Fruit fly (Drosophila melanogaster): ENCODE data around the gene Dhc1.

The Dhc1 gene

dm6 chr3R:9626880-9627401 lies 47.5 kb downstream of the Dhc1 start, which contains the start of the genes CG9427 and CG8319 (continued):
- TF ChIP-seq Antp (GFP tag; optimal IDR thresholded peaks at IDR 0.05) (peak; percentile 2), CG7928 (GFP tag; optimal IDR thresholded peaks at IDR 0.05) (no peak), D19B (GFP tag; optimal IDR thresholded peaks at IDR 0.05) (no peak), grn (GFP tag; optimal IDR thresholded peaks at IDR 0.05) (no peak), sens (GFP tag) (peak; percentile 94), Hr51 (GFP tag; optimal IDR thresholded peaks at IDR 0.05) (peak; percentile 56 to 63), CG11247 (GFP tag; IDR thresholded peaks at IDR 0.05) (peak; percentile 38; the same call in 1 of the 2 replicates), CG7987 (GFP tag; optimal IDR thresholded peaks at IDR 0.05) (no peak), CG2199 (GFP tag; IDR thresholded peaks at IDR 0.05) (no peak), Hr3 (GFP tag; optimal IDR thresholded peaks at IDR 0.05) (peak; percentile 56), Gsc (GFP tag; IDR thresholded peaks at IDR 0.05) (no peak), vvl (GFP tag; IDR thresholded peaks at IDR 0.05) (peak; percentile 66), CG10959 (GFP tag; IDR thresholded peaks at IDR 0.05) (no peak), pnt (GFP tag; optimal IDR thresholded peaks at IDR 0.05) (peak; percentile 0), Dip2 (GFP tag; IDR thresholded peaks at IDR 0.05) (no peak), Rfx (GFP tag; IDR thresholded peaks at IDR 0.05) (peak; percentile 73), CG12942 (GFP tag; optimal IDR thresholded peaks at IDR 0.05) (peak; percentile 61), Ets97D (GFP tag; optimal IDR thresholded peaks at IDR 0.05) (peak; percentile 64), zf30C (GFP tag; optimal IDR thresholded peaks at IDR 0.05) (no peak), CG12071 (GFP tag; optimal IDR thresholded peaks at IDR 0.05) (no peak), amos (GFP tag; IDR thresholded peaks at IDR 0.05; ENCODE audit: partially characterized antibody) (peak; percentile 74), CG9817 (tag; optimal IDR thresholded peaks at IDR 0.05) (peak; percentile 55), Hr39 (optimal IDR thresholded peaks at IDR 0.05) (no peak), hbn (GFP tag; IDR thresholded peaks at IDR 0.05; ENCODE audit: partially characterized antibody) (peak; percentile 86), CG10431 (GFP tag; optimal IDR thresholded peaks at IDR 0.05) (no peak), CG9437 (GFP tag; optimal IDR thresholded peaks at IDR 0.05) (peak; percentile 9), tx (GFP tag; optimal IDR thresholded peaks at IDR 0.05) (peak; percentile 43), sna (GFP tag; IDR thresholded peaks at IDR 0.05; ENCODE audit: partially characterized antibody) (peak; percentile 94), Dek (tag; optimal IDR thresholded peaks at IDR 0.05) (peak; percentile 71), CG18011 (GFP tag; optimal IDR thresholded peaks at IDR 0.05) (peak; percentile 33), CG11093 (GFP tag; IDR thresholded peaks at IDR 0.05) (no peak), caup (GFP tag; optimal IDR thresholded peaks at IDR 0.05; ENCODE audit: severe bottlenecking) (peak; percentile 34), CG1603 (tag; optimal IDR thresholded peaks at IDR 0.05) (peak; percentile 68), fd64A (GFP tag; optimal IDR thresholded peaks at IDR 0.05) (no peak), CG3847 (GFP tag; IDR thresholded peaks at IDR 0.05) (peak; percentile 55), Fer2 (tag; optimal IDR thresholded peaks at IDR 0.05) (peak; percentile 52), Med (GFP tag) (peak; percentile 93), Dad (GFP tag; optimal IDR thresholded peaks at IDR 0.05) (peak; percentile 23), CG3838 (GFP tag; optimal IDR thresholded peaks at IDR 0.05) (no peak), ab (GFP tag; optimal IDR thresholded peaks at IDR 0.05) (no peak), salm (tag; optimal IDR thresholded peaks at IDR 0.05) (peak; percentile 33), eyg (GFP tag; optimal IDR thresholded peaks at IDR 0.05) (no peak), CG18599 (GFP tag; optimal IDR thresholded peaks at IDR 0.05) (peak; percentile 39), H2.0 (GFP tag; IDR thresholded peaks at IDR 0.05) (peak; percentile 18; the same call in 1 of the 2 replicates), CG2678 (tag; optimal IDR thresholded peaks at IDR 0.05) (peak; percentile 67), CG16815 (GFP tag; optimal IDR thresholded peaks at IDR 0.05) (no peak), CG1024 (GFP tag; IDR thresholded peaks at IDR 0.05) (no peak), BtbVII (GFP tag; optimal IDR thresholded peaks at IDR 0.05) (no peak), disco-r (GFP tag; optimal IDR thresholded peaks at IDR 0.05) (no peak), CG3726 (GFP tag; IDR thresholded peaks at IDR 0.05) (0 out of 3 replicates have a peak, but pooled peaks have one; percentile 58)
